Worm (Caenorhabditis elegans): Measurements from ENCODE around the gene F59B2.3.

- TF ChIP-seq egl-27 (tag; optimal IDR thresholded peaks at IDR 0.05) (no peak), fkh-2 (tag; optimal IDR thresholded peaks at IDR 0.05) (no peak), skn-1 (tag; optimal IDR thresholded peaks at IDR 0.05) (no peak), lsy-12 (tag; optimal IDR thresholded peaks at IDR 0.05) (no peak), R02D3.7 (tag; optimal IDR thresholded peaks at IDR 0.05) (no peak), nhr-12 (tag; optimal IDR thresholded peaks at IDR 0.05) (no peak), ceh-28 (tag; optimal IDR thresholded peaks at IDR 0.05) (no peak), jun-1 (tag; optimal IDR thresholded peaks at IDR 0.05) (no peak)
These were observed 13.6 kb downstream of the F59B2.3 start for ce11 chrIII:8985965-8986364.

All from whole organism, L3 larva.